Fruit fly (Drosophila melanogaster): ENCODE results near the gene Teh4.

DNA sequence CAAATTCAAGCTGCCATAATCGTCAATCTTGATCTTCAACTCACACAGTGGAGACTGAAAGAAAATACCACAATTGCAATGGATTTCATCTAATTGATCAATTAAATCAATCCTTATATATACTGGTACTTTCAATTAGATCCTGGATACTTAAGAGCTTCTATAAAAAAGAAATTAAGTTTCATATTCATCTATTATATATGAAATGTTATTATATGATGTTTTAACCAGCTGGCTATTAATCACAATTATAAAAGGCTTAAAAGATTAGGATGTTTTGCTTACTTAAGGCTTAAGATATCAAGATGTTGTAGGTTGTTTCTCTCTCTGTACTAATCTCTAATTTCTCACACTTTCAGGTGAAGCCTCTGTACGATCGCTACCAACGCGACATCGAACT is 26.8 kb upstream of the Teh4 start:
- TF ChIP-seq cic (GFP tag; optimal IDR thresholded peaks at IDR 0.05): no peak
- no peak for TF ChIP-seq pad (GFP tag; optimal IDR thresholded peaks at IDR 0.05)
- no peak for TF ChIP-seq CG7101 (tag; optimal IDR thresholded peaks at IDR 0.05)
- no peak for TF ChIP-seq Hr96 (GFP tag; optimal IDR thresholded peaks at IDR 0.05)
- TF ChIP-seq toe (GFP tag; optimal IDR thresholded peaks at IDR 0.05): no peak
- TF ChIP-seq kay (GFP tag; ENCODE audit: borderline replicate concordance): no peak

Data from whole organism, adult.